Comparison of ENCODE assay signal across 5 worm cellular contexts in genomic region chrX:15600512-15601117, ce11.
TF ChIP-seq lines count a peak whose summit lies in the region.

TSS of gene ent-2 (plus strand) at chrX:15601067.

TF ChIP-seq in whole organism, L1 larva, 84 proteins besides CTCF, POLR2A, EP300 and RAD21 (continues in another document):
- no peak for TF ChIP-seq blmp-1 (tag; optimal IDR thresholded peaks at IDR 0.05; lab: Kevin White, UChicago)
- TF ChIP-seq skn-1 (tag; optimal IDR thresholded peaks at IDR 0.05; lab: Kevin White, UChicago) = peak; percentile 0
- TF ChIP-seq nhr-12 (tag; optimal IDR thresholded peaks at IDR 0.05; lab: Kevin White, UChicago) = no peak
- no peak for TF ChIP-seq nhr-28 (tag; optimal IDR thresholded peaks at IDR 0.05; lab: Kevin White, UChicago)
- TF ChIP-seq ztf-4 (tag; optimal IDR thresholded peaks at IDR 0.05; lab: Kevin White, UChicago) = no peak
- TF ChIP-seq dpl-1 (GFP tag; optimal IDR thresholded peaks at IDR 0.05; lab: Kevin White, UChicago) = peak in 1 of 3 experiments; percentile 17
- peak; percentile 75 for TF ChIP-seq lin-14 (GFP tag; optimal IDR thresholded peaks at IDR 0.05; lab: Kevin White, UChicago)
- TF ChIP-seq swsn-7 (tag; optimal IDR thresholded peaks at IDR 0.05; lab: Kevin White, UChicago) = no peak
- TF ChIP-seq sox-4 (tag; optimal IDR thresholded peaks at IDR 0.05; lab: Kevin White, UChicago) = no peak
- no peak for TF ChIP-seq snpc-4 (tag; optimal IDR thresholded peaks at IDR 0.05; lab: Kevin White, UChicago)
- no peak for TF ChIP-seq fos-1 (tag; optimal IDR thresholded peaks at IDR 0.05; lab: Kevin White, UChicago)
- peak in 1 of 2 experiments; percentile 31 for TF ChIP-seq mdl-1 (tag; optimal IDR thresholded peaks at IDR 0.05; lab: Kevin White, UChicago)
- TF ChIP-seq dsc-1 (tag; optimal IDR thresholded peaks at IDR 0.05; lab: Kevin White, UChicago) = peak; percentile 58
- no peak for TF ChIP-seq nhr-47 (tag; optimal IDR thresholded peaks at IDR 0.05; lab: Kevin White, UChicago)
- peak; percentile 27 for TF ChIP-seq nhr-85 (tag; lab: Kevin White, UChicago)
- no peak for TF ChIP-seq unc-62 (GFP tag; optimal IDR thresholded peaks at IDR 0.05; lab: Kevin White, UChicago)
- peak in 1 of 2 experiments; percentile 15 for TF ChIP-seq lsy-2 (tag; optimal IDR thresholded peaks at IDR 0.05; lab: Kevin White, UChicago)
- TF ChIP-seq ceh-82 (tag; optimal IDR thresholded peaks at IDR 0.05; lab: Kevin White, UChicago) = peak in 1 of 3 experiments; percentile 33

TF ChIP-seq in whole organism, L3 larva, 47 proteins besides CTCF, POLR2A, EP300 and RAD21:
- TF ChIP-seq skn-1 (tag; optimal IDR thresholded peaks at IDR 0.05; lab: Kevin White, UChicago) (peak; percentile 32), lin-39 (tag; optimal IDR thresholded peaks at IDR 0.05; lab: Kevin White, UChicago) (peak; percentile 80), hmg-11 (tag; optimal IDR thresholded peaks at IDR 0.05; lab: Kevin White, UChicago) (peak; percentile 80), nfya-1 (tag; optimal IDR thresholded peaks at IDR 0.05; lab: Kevin White, UChicago; ENCODE audit: insufficient read depth) (peak; percentile 64), snpc-4 (tag; optimal IDR thresholded peaks at IDR 0.05; lab: Kevin White, UChicago) (no peak), mdl-1 (tag; optimal IDR thresholded peaks at IDR 0.05; lab: Kevin White, UChicago) (peak; percentile 11), nhr-77 (tag; optimal IDR thresholded peaks at IDR 0.05; lab: Kevin White, UChicago) (no peak), fkh-10 (GFP tag; optimal IDR thresholded peaks at IDR 0.05; lab: Kevin White, UChicago) (peak; percentile 20), lin-15B (tag; optimal IDR thresholded peaks at IDR 0.05; lab: Kevin White, UChicago) (peak; percentile 23)

TF ChIP-seq in whole organism, early embryonic, 17 proteins besides CTCF, POLR2A, EP300 and RAD21:
- TF ChIP-seq tbx-37 (GFP tag; conservative IDR thresholded peaks at IDR 0.05; lab: Robert Waterston, UW) (no peak), flt-1 (GFP tag; IDR thresholded peaks at IDR 0.05; lab: Robert Waterston, UW) (no peak), hmg-4 (GFP tag; optimal IDR thresholded peaks at IDR 0.05; lab: Kevin White, UChicago) (peak; percentile 55)

TF ChIP-seq in whole organism, midembryonic, 9 proteins besides CTCF, POLR2A, EP300 and RAD21:
- no peak; the same call in 1 of the 2 replicates for TF ChIP-seq tab-1 (GFP tag; IDR thresholded peaks at IDR 0.05; lab: Robert Waterston, UW)
- TF ChIP-seq T22C8.4 (GFP tag; IDR thresholded peaks at IDR 0.05; lab: Robert Waterston, UW) = no peak
- no peak for TF ChIP-seq med-1 (GFP tag; optimal IDR thresholded peaks at IDR 0.05; lab: Kevin White, UChicago; ENCODE audit: insufficient read depth)
- no peak for TF ChIP-seq cog-1 (tag; optimal IDR thresholded peaks at IDR 0.05; lab: Kevin White, UChicago)
- peak; percentile 99 for TF ChIP-seq ztf-23 (GFP tag; IDR thresholded peaks at IDR 0.05; lab: Robert Waterston, UW)
- TF ChIP-seq flt-1 (GFP tag; IDR thresholded peaks at IDR 0.05; lab: Robert Waterston, UW) = no peak
- TF ChIP-seq ztf-29 (GFP tag; IDR thresholded peaks at IDR 0.05; lab: Robert Waterston, UW) = no peak
- TF ChIP-seq klf-2 (GFP tag; conservative IDR thresholded peaks at IDR 0.05; lab: Robert Waterston, UW) = no peak

TF ChIP-seq in whole organism, young adult, 124 proteins besides CTCF, POLR2A, EP300 and RAD21:
- TF ChIP-seq T26A5.8 (tag; optimal IDR thresholded peaks at IDR 0.05; lab: Kevin White, UChicago) = no peak
- peak; percentile 24 for TF ChIP-seq K12H6.12 (tag; optimal IDR thresholded peaks at IDR 0.05; lab: Kevin White, UChicago)
- 0 out of 2 replicates have a peak, but pooled peaks have one; percentile 31 for TF ChIP-seq K11D2.4 (GFP tag; IDR thresholded peaks at IDR 0.05; lab: Robert Waterston, UW)
- TF ChIP-seq ceh-79 (tag; optimal IDR thresholded peaks at IDR 0.05; lab: Kevin White, UChicago) = no peak
- peak; percentile 28 for TF ChIP-seq atf-7 (tag; optimal IDR thresholded peaks at IDR 0.05; lab: Kevin White, UChicago)
- TF ChIP-seq ztf-18 (tag; optimal IDR thresholded peaks at IDR 0.05; lab: Kevin White, UChicago) = no peak
- 0 out of 2 replicates have a peak, but pooled peaks have one; percentile 20 for TF ChIP-seq egrh-3 (GFP tag; IDR thresholded peaks at IDR 0.05; lab: Robert Waterston, UW)
- no peak for TF ChIP-seq gei-17 (GFP tag; optimal IDR thresholded peaks at IDR 0.05; lab: Kevin White, UChicago)
- TF ChIP-seq zfh-2 (GFP tag; conservative IDR thresholded peaks at IDR 0.05; lab: Robert Waterston, UW) = peak; percentile 45; the same call in 1 of the 2 replicates
- no peak for TF ChIP-seq ama-1 (optimal IDR thresholded peaks at IDR 0.05; lab: Kevin White, UChicago)
- TF ChIP-seq ama-1 (GFP tag; optimal IDR thresholded peaks at IDR 0.05; lab: Kevin White, UChicago) = no peak
- no peak for TF ChIP-seq Y53F4B.3 (GFP tag; IDR thresholded peaks at IDR 0.05; lab: Robert Waterston, UW)
